Worm (Caenorhabditis elegans): Measurements from ENCODE around the gene twk-14.

- TF ChIP-seq nhr-11 (tag; optimal IDR thresholded peaks at IDR 0.05) (no peak), lsy-2 (tag; optimal IDR thresholded peaks at IDR 0.05) (no peak), ztf-11 (tag; optimal IDR thresholded peaks at IDR 0.05) (no peak), blmp-1 (tag; optimal IDR thresholded peaks at IDR 0.05; ENCODE audit: insufficient read depth) (no peak), nhr-12 (tag; optimal IDR thresholded peaks at IDR 0.05) (no peak), lin-13 (GFP tag; optimal IDR thresholded peaks at IDR 0.05) (no peak)
These were observed 37.2 kb downstream of the twk-14 start, which contains the start of gene F23H12.5 for ce11 chrV:12358347-12358746.

Data from whole organism, L2 larva.